Worm (Caenorhabditis elegans) whole organism, L2 larva: ENCODE measurements around the gene F40A3.4.

ENCODE experiments used
- C34F6.9 ChIP-seq: fragments of 150-350 bp; optimal IDR thresholded peaks from 2 replicates; lab custom pipeline; 2014; ENCODE audit warnings: missing biosample characterization, missing genetic modification characterization
- F13H6.1 ChIP-seq: sonication (generic microtip); optimal IDR thresholded peaks from 2 replicates; lab custom pipeline; 2016; ENCODE audit warnings: missing genetic modification characterization, missing compliant biosample characterization
- ZK546.5 ChIP-seq: sonication (generic microtip); optimal IDR thresholded peaks from 2 replicates; lab custom pipeline; 2017; ENCODE audit warnings: missing biosample characterization, missing genetic modification characterization
- alr-1 ChIP-seq: fragments of 150-350 bp; optimal IDR thresholded peaks from 2 replicates; lab custom pipeline; 2014; ENCODE audit warnings: missing biosample characterization, missing genetic modification characterization
- ama-1 ChIP-seq: fragments of 150-350 bp; optimal IDR thresholded peaks from 2 replicates; lab custom pipeline; 2018; ENCODE audit warnings: inconsistent platforms
- blmp-1 ChIP-seq: sonication (generic microtip); optimal IDR thresholded peaks from 2 replicates; lab custom pipeline; 2017; ENCODE audit warnings: missing genetic modification characterization, mild to moderate bottlenecking, missing compliant biosample characterization, antibody characterized with exemption, moderate library complexity; ENCODE audit not compliant: insufficient read depth
- ceh-16 ChIP-seq: fragments of 150-350 bp; optimal IDR thresholded peaks from 2 replicates; lab custom pipeline; 2014; ENCODE audit warnings: missing biosample characterization, missing genetic modification characterization
- crh-2 ChIP-seq: sonication (generic microtip); optimal IDR thresholded peaks from 2 replicates; lab custom pipeline; 2017; ENCODE audit warnings: missing biosample characterization, missing genetic modification characterization
- dmd-4 ChIP-seq: sonication (generic microtip); optimal IDR thresholded peaks from 2 replicates; lab custom pipeline; 2017; ENCODE audit warnings: missing biosample characterization, missing genetic modification characterization
- egl-27 ChIP-seq: sonication (generic microtip); optimal IDR thresholded peaks from 3 replicates; lab custom pipeline; 2017; ENCODE audit warnings: missing biosample characterization, missing genetic modification reagents, missing genetic modification characterization
- elt-1 ChIP-seq: fragments of 150-350 bp; optimal IDR thresholded peaks from 2 replicates; lab custom pipeline; 2014; ENCODE audit warnings: missing biosample characterization, missing genetic modification characterization
- elt-3 ChIP-seq: sonication (generic microtip); optimal IDR thresholded peaks from 2 replicates; lab custom pipeline; 2017; ENCODE audit warnings: missing biosample characterization, missing genetic modification characterization
- fos-1 ChIP-seq: fragments of 150-350 bp; optimal IDR thresholded peaks from 2 replicates; lab custom pipeline; 2014; ENCODE audit warnings: missing biosample characterization, missing genetic modification characterization
- lin-11 ChIP-seq: fragments of 150-350 bp; sonication (generic microtip); optimal IDR thresholded peaks from 2 replicates; lab custom pipeline; 2014; ENCODE audit warnings: missing biosample characterization, missing genetic modification characterization, inconsistent platforms, mixed read lengths
- lin-13 ChIP-seq: fragments of 150-350 bp; optimal IDR thresholded peaks from 2 replicates; lab custom pipeline; 2014; ENCODE audit warnings: missing biosample characterization, missing genetic modification reagents, missing genetic modification characterization
- lin-39 ChIP-seq: fragments of 150-350 bp; optimal IDR thresholded peaks from 2 replicates; lab custom pipeline; 2014; ENCODE audit warnings: missing biosample characterization, missing genetic modification reagents, missing genetic modification characterization
- lsy-2 ChIP-seq, 2 experiments: fragments of 150-350 bp in 1 of 2; sonication (generic microtip) in 1 of 2; optimal IDR thresholded peaks; 2 replicates each; lab custom pipeline; 2014 to 2017; ENCODE audit warnings: missing biosample characterization in 2 of 2, missing genetic modification characterization in 2 of 2
- mab-5 ChIP-seq: fragments of 150-350 bp; optimal IDR thresholded peaks from 2 replicates; lab custom pipeline; 2014; ENCODE audit warnings: missing biosample characterization, missing genetic modification characterization
- mdl-1 ChIP-seq, 2 experiments: fragments of 150-350 bp in 1 of 2; sonication (generic microtip) in 1 of 2; optimal IDR thresholded peaks; 2 replicates each; lab custom pipeline; 2017; ENCODE audit warnings: missing biosample characterization in 2 of 2, missing genetic modification characterization in 2 of 2
- nhr-10 ChIP-seq: sonication (generic microtip); optimal IDR thresholded peaks from 2 replicates; lab custom pipeline; 2017; ENCODE audit warnings: missing biosample characterization, missing genetic modification characterization
- nhr-11 ChIP-seq: fragments of 150-350 bp; optimal IDR thresholded peaks from 2 replicates; lab custom pipeline; 2014; ENCODE audit warnings: missing biosample characterization, missing genetic modification characterization
- nhr-12 ChIP-seq: fragments of 150-350 bp; optimal IDR thresholded peaks from 2 replicates; lab custom pipeline; 2014; ENCODE audit warnings: missing biosample characterization, missing genetic modification characterization
- nhr-129 ChIP-seq: fragments of 150-350 bp; optimal IDR thresholded peaks from 2 replicates; lab custom pipeline; 2014; ENCODE audit warnings: missing biosample characterization, missing genetic modification characterization
- nhr-21 ChIP-seq: fragments of 150-350 bp; optimal IDR thresholded peaks from 2 replicates; lab custom pipeline; 2014; ENCODE audit warnings: missing biosample characterization, missing genetic modification characterization
- nhr-23 ChIP-seq: fragments of 150-350 bp; optimal IDR thresholded peaks from 2 replicates; lab custom pipeline; 2014; ENCODE audit warnings: missing biosample characterization, missing genetic modification reagents, missing genetic modification characterization
- nhr-237 ChIP-seq: fragments of 150-350 bp; optimal IDR thresholded peaks from 2 replicates; lab custom pipeline; 2014; ENCODE audit warnings: missing biosample characterization, missing genetic modification characterization
- nhr-25 ChIP-seq: fragments of 150-350 bp; sonication (generic microtip); optimal IDR thresholded peaks from 3 replicates; lab custom pipeline; 2014; ENCODE audit warnings: missing biosample characterization, missing genetic modification characterization
- nhr-6 ChIP-seq: fragments of 150-350 bp; optimal IDR thresholded peaks from 2 replicates; lab custom pipeline; 2014; ENCODE audit warnings: missing biosample characterization, missing genetic modification characterization
- nhr-77 ChIP-seq: fragments of 150-350 bp; optimal IDR thresholded peaks from 2 replicates; lab custom pipeline; 2014; ENCODE audit warnings: missing biosample characterization, missing genetic modification characterization
- sem-4 ChIP-seq: fragments of 150-350 bp; optimal IDR thresholded peaks from 2 replicates; lab custom pipeline; 2014; ENCODE audit warnings: missing biosample characterization, missing genetic modification reagents, missing genetic modification characterization
- skn-1 ChIP-seq: sonication (generic microtip); optimal IDR thresholded peaks from 2 replicates; lab custom pipeline; 2017; ENCODE audit warnings: missing biosample characterization, missing genetic modification characterization
- sma-3 ChIP-seq: sonication (generic microtip); optimal IDR thresholded peaks from 2 replicates; lab custom pipeline; 2016; ENCODE audit warnings: missing genetic modification reagents, missing genetic modification characterization, missing compliant biosample characterization
- sma-9 ChIP-seq, 2 experiments: fragments of 150-350 bp in 1 of 2; sonication (generic microtip) in 1 of 2; optimal IDR thresholded peaks; 2 replicates each; lab custom pipeline; 2014 to 2016; ENCODE audit warnings: missing genetic modification characterization in 2 of 2, mild to moderate bottlenecking in 1 of 2, missing biosample characterization in 1 of 2, missing compliant biosample characterization in 1 of 2, missing genetic modification reagents in 1 of 2, moderate library complexity in 1 of 2
- snpc-4 ChIP-seq: fragments of 150-350 bp; optimal IDR thresholded peaks from 2 replicates; lab custom pipeline; 2014; ENCODE audit warnings: missing biosample characterization, missing genetic modification characterization
- unc-39 ChIP-seq: fragments of 150-350 bp; optimal IDR thresholded peaks from 2 replicates; lab custom pipeline; 2014; ENCODE audit warnings: missing biosample characterization, missing genetic modification characterization
- unc-55 ChIP-seq: fragments of 150-350 bp; sonication (generic microtip); optimal IDR thresholded peaks from 3 replicates; lab custom pipeline; 2014; ENCODE audit warnings: missing biosample characterization, missing genetic modification reagents, missing genetic modification characterization
- unc-62 ChIP-seq: fragments of 150-350 bp; optimal IDR thresholded peaks from 2 replicates; lab custom pipeline; 2014; ENCODE audit warnings: missing biosample characterization, missing genetic modification reagents, missing genetic modification characterization
- zag-1 ChIP-seq: fragments of 150-350 bp; optimal IDR thresholded peaks from 2 replicates; lab custom pipeline; 2014; ENCODE audit warnings: missing biosample characterization, missing genetic modification characterization
- ztf-11 ChIP-seq: sonication (generic microtip); optimal IDR thresholded peaks from 2 replicates; lab custom pipeline; 2017; ENCODE audit warnings: missing biosample characterization, missing genetic modification characterization

The F40A3.4 gene

DNA sequence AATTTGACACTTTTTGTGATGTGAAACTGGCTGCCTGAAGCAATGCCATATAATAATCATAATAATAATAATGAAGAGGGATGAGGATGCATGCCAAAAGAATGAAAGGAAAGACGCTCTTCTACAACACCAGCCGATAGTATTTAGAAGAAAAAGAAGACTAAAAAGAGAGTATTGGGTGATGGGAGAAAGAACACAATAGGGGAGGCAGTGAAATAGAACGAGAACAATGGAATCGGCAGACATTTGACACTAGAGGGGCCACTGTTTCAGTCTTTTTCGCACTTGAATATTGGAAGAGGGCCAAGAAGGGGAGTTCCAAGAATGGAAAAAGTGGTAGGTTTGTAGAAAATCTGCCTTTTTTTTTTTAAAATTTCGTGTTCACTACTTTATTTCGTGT is 28.4 kb upstream of the F40A3.4 start, which contains the start of gene memo-1:
TSS of gene memo-1 (minus strand) at position 2 of the 400 bp plus-strand sequence.
- no peak for TF ChIP-seq unc-55 (GFP tag; lab: Kevin White, UChicago)
- TF ChIP-seq F13H6.1 (tag; lab: Kevin White, UChicago) = no peak
- TF ChIP-seq elt-1 (tag; lab: Kevin White, UChicago) = no peak
- no peak for TF ChIP-seq lin-39
- TF ChIP-seq mdl-1 (tag; optimal IDR thresholded peaks at IDR 0.05; lab: Kevin White, UChicago) = no peak
- no peak for TF ChIP-seq nhr-237 (tag; lab: Kevin White, UChicago)
- no peak for TF ChIP-seq nhr-6 (tag; lab: Kevin White, UChicago)
- TF ChIP-seq lin-13 (GFP tag; lab: Kevin White, UChicago) = no peak
- no peak for TF ChIP-seq snpc-4 (tag; lab: Kevin White, UChicago)
- TF ChIP-seq blmp-1 (tag; lab: Kevin White, UChicago) = no peak
- no peak for TF ChIP-seq nhr-12 (tag; lab: Kevin White, UChicago)
- TF ChIP-seq nhr-10 (tag; lab: Kevin White, UChicago) = no peak
- TF ChIP-seq lsy-2 (tag; optimal IDR thresholded peaks at IDR 0.05; lab: Kevin White, UChicago) = no peak

DNA sequence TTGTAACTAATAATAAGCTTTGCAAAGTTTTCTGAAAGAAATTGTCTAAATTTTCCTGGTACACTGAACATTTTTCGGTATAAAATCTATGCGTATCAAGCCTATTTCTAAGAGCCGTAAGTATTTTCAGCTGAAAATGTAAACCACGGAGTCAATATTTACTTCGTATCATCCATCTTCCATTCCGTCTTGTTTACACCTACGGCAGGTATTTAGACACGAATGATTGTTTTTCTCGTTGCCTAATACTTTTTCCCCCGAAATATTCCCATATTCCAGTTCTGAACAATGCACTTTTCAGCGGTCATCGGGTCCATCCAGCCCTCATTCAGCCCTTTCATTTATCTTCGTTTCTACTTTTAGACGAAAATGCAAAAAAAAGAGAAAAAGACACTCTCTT is 27.9 kb upstream of the F40A3.4 start:
- TF ChIP-seq skn-1 (tag; lab: Kevin White, UChicago) (no peak), zag-1 (tag; lab: Kevin White, UChicago) (no peak), nhr-237 (tag; lab: Kevin White, UChicago) (no peak), nhr-23 (tag; lab: Kevin White, UChicago) (no peak), ceh-16 (tag; lab: Kevin White, UChicago) (no peak), egl-27 (tag; lab: Kevin White, UChicago) (no peak), unc-62 (no peak)

DNA sequence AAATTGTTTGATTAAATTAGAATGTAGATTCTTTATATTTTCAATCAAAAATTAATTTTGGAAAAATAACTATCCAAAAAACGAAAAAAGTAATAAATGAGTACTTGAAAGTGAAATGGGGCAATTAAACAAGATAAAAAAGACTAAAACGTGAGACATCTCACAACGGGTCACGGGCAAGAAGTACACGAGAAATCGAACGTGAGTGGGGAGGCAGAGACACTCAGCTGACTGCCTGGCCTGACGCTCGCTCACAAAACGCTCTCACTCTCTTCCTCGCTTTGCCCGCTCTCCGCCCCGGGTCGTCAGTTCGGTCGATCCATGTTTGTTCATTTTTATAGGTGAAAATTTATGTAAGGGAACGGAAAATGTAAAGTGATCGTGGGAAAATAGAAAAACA is 27.3 kb upstream of the F40A3.4 start:
- peak in 1 of 2 experiments; percentile 16 for TF ChIP-seq mdl-1 (tag; optimal IDR thresholded peaks at IDR 0.05; lab: Kevin White, UChicago)
- TF ChIP-seq lin-13 (GFP tag; lab: Kevin White, UChicago) = no peak
- TF ChIP-seq nhr-237 (tag; lab: Kevin White, UChicago) = no peak
- no peak for TF ChIP-seq sma-3 (GFP tag; lab: Kevin White, UChicago)
- TF ChIP-seq C34F6.9 (tag; lab: Kevin White, UChicago) = peak; percentile 10
- no peak for TF ChIP-seq alr-1
- TF ChIP-seq nhr-77 = no peak
- no peak for TF ChIP-seq elt-3 (tag; lab: Kevin White, UChicago)
- TF ChIP-seq ama-1 (lab: Kevin White, UChicago) = no peak
- TF ChIP-seq blmp-1 (tag; lab: Kevin White, UChicago) = no peak
- no peak for TF ChIP-seq dmd-4 (tag; lab: Kevin White, UChicago)
- peak; percentile 9 for TF ChIP-seq fos-1 (tag; lab: Kevin White, UChicago)
- TF ChIP-seq crh-2 (tag; lab: Kevin White, UChicago) = no peak
- no peak for TF ChIP-seq sma-9 (GFP tag; optimal IDR thresholded peaks at IDR 0.05; lab: Kevin White, UChicago)
- no peak for TF ChIP-seq sma-9 (tag; optimal IDR thresholded peaks at IDR 0.05; lab: Kevin White, UChicago)
- no peak for TF ChIP-seq ceh-16 (tag; lab: Kevin White, UChicago)
- no peak for TF ChIP-seq ztf-11 (tag; lab: Kevin White, UChicago)
- no peak for TF ChIP-seq sem-4 (tag; lab: Kevin White, UChicago)
- TF ChIP-seq nhr-25 = no peak
- TF ChIP-seq lin-39 = no peak
- TF ChIP-seq lin-11 (tag; lab: Kevin White, UChicago) = no peak
- peak; percentile 44 for TF ChIP-seq nhr-129 (tag; lab: Kevin White, UChicago)
- TF ChIP-seq mab-5 (tag; lab: Kevin White, UChicago) = no peak
- TF ChIP-seq unc-62 = no peak
- peak; percentile 32 for TF ChIP-seq F13H6.1 (tag; lab: Kevin White, UChicago)
- TF ChIP-seq unc-55 (GFP tag; lab: Kevin White, UChicago) = no peak

DNA sequence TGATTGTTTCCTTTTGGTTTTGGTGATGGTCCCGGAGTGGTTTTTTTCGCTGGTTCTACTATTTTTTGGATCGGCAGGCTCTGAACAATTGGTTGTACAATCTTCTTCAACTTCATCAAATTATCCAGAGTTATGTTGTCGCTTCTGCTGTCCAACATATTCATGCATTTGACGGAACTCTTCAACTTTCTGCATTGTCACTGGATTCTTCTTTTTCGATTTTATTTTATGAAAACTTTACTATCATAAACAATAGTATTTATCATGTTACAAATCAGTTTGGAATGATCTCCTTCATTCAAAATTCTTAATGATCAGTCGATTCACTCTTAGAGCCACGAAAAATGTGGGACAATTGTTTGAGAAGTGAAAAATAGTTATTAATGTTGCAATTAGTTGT is 23.5 kb upstream of the F40A3.4 start:
- TF ChIP-seq nhr-129 (tag; lab: Kevin White, UChicago) = no peak
- no peak for TF ChIP-seq ZK546.5 (tag; lab: Kevin White, UChicago)
- TF ChIP-seq F13H6.1 (tag; lab: Kevin White, UChicago) = no peak
- TF ChIP-seq nhr-11 (tag; lab: Kevin White, UChicago) = no peak
- no peak for TF ChIP-seq unc-39 (tag; lab: Kevin White, UChicago)
- no peak for TF ChIP-seq lin-13 (GFP tag; lab: Kevin White, UChicago)
- no peak for TF ChIP-seq crh-2 (tag; lab: Kevin White, UChicago)
- TF ChIP-seq sem-4 (tag; lab: Kevin White, UChicago) = no peak
- TF ChIP-seq dmd-4 (tag; lab: Kevin White, UChicago) = no peak
- TF ChIP-seq sma-3 (GFP tag; lab: Kevin White, UChicago) = no peak
- no peak for TF ChIP-seq alr-1
- TF ChIP-seq nhr-21 (tag; lab: Kevin White, UChicago) = no peak
- TF ChIP-seq lin-11 (tag; lab: Kevin White, UChicago) = no peak
- TF ChIP-seq mdl-1 (tag; optimal IDR thresholded peaks at IDR 0.05; lab: Kevin White, UChicago) = no peak
